Fruit fly (Drosophila melanogaster): ENCODE measurements around the gene CG17230.
A peak's percentile ranks its signal among the peaks of the same experiment; 100 is the strongest.

The CG17230 gene

dm6 chr3R:11449688-11450087 is 12.1 kb downstream of the CG17230 start (continued):
- no peak for TF ChIP-seq Jra (GFP tag; optimal IDR thresholded peaks at IDR 0.05)

dm6 chr3R:11451207-11451841 is 13.7 kb downstream of the CG17230 start, which contains the start of gene sals:
sals (minus strand) TSS chr3R:11451791.
- TF ChIP-seq pan (optimal IDR thresholded peaks at IDR 0.05) (no peak), brk (GFP tag; optimal IDR thresholded peaks at IDR 0.05) (no peak), CG32264 (GFP tag; optimal IDR thresholded peaks at IDR 0.05) (no peak), HLH106 (tag; optimal IDR thresholded peaks at IDR 0.05) (no peak)

DNA sequence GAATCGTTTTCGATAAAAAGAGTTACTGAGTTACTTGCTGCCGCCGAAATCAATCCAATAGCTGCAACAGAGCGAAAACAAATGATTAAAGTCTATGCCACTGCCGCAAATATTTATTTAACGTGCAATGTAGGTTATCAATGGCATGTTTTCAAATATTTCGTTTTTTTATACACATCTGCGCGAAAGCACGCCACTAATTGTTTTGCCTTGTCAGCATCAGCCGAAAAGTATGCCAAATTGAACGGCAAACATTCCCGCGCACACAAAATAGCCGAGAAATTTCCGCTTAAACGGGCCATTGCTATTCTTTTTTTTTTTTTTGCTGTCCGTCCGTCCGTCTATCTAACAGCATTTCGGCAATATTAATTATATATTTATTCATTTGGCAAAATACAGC is 14.5 kb downstream of the CG17230 start:
- TF ChIP-seq woc (GFP tag; optimal IDR thresholded peaks at IDR 0.05) = no peak
- TF ChIP-seq Abd-B (GFP tag; optimal IDR thresholded peaks at IDR 0.05) = no peak
- TF ChIP-seq Vsx2 (GFP tag; optimal IDR thresholded peaks at IDR 0.05; ENCODE audit: partially characterized antibody) = peak; percentile 53
- TF ChIP-seq Myc (optimal IDR thresholded peaks at IDR 0.05) = peak; percentile 80
- TF ChIP-seq dl (GFP tag; optimal IDR thresholded peaks at IDR 0.05; ENCODE audit: insufficient read depth in 1 of 2, partially characterized antibody in 2 of 2) = no peak
- no peak for TF ChIP-seq brk (GFP tag; optimal IDR thresholded peaks at IDR 0.05)
- no peak for TF ChIP-seq lola (GFP tag; optimal IDR thresholded peaks at IDR 0.05)
- peak; percentile 62 for TF ChIP-seq N (GFP tag; optimal IDR thresholded peaks at IDR 0.05)
- TF ChIP-seq Hnf4 (GFP tag; optimal IDR thresholded peaks at IDR 0.05) = no peak
- TF ChIP-seq OdsH (GFP tag; optimal IDR thresholded peaks at IDR 0.05) = no peak

DNA sequence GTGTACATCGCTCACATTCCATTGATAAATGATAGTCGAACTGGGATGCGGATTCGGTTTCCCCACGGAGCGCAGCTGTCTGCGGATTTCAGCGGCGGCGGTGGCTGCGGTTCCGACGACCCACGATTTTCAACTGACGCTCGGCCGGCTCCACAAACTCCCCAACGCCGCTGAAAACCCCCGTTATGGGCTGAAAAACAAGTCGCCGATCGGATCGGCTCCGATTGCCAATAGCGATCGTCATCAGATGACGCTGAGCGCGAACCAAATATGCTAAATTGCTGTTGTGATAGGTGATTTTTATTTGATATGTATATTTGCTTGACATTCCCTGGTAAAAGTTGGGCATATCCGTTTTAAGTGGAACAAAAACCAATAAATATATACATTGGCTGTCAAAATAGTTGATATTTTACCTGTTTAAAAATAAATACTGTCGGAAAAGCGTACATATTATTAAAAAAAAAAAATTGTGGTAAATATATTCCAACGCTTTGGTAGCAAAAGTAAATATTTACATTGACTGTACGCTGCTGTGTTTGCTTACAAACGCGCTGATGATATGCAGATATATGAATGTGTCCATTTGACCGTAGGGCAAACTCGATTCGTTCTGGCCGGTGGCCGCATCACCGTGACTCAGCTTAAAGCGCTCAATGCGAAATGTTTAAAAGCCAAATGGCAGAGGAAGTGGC is 16.8 kb downstream of the CG17230 start:
- TF ChIP-seq rgr (GFP tag; optimal IDR thresholded peaks at IDR 0.05) = peak; percentile 76
- peak; percentile 75 for TF ChIP-seq fru (GFP tag; optimal IDR thresholded peaks at IDR 0.05)
- peak; percentile 69 for TF ChIP-seq psq (GFP tag; optimal IDR thresholded peaks at IDR 0.05)
- peak; percentile 24 for TF ChIP-seq Jra (GFP tag; optimal IDR thresholded peaks at IDR 0.05)
- TF ChIP-seq jim (GFP tag; optimal IDR thresholded peaks at IDR 0.05) = no peak
- no peak for TF ChIP-seq N (GFP tag; optimal IDR thresholded peaks at IDR 0.05)
- TF ChIP-seq Hr78 (GFP tag; optimal IDR thresholded peaks at IDR 0.05) = no peak
- TF ChIP-seq ey (GFP tag; optimal IDR thresholded peaks at IDR 0.05) = peak; percentile 76
- peak; percentile 67 for TF ChIP-seq Sp1 (GFP tag; optimal IDR thresholded peaks at IDR 0.05)
- TF ChIP-seq Rel (GFP tag; optimal IDR thresholded peaks at IDR 0.05) = no peak
- TF ChIP-seq Rel (tag; optimal IDR thresholded peaks at IDR 0.05) = peak; percentile 100
- no peak for TF ChIP-seq Myc (optimal IDR thresholded peaks at IDR 0.05)
- TF ChIP-seq OdsH (GFP tag; optimal IDR thresholded peaks at IDR 0.05) = peak; percentile 73
- no peak for TF ChIP-seq Dif (GFP tag; optimal IDR thresholded peaks at IDR 0.05; ENCODE audit: partially characterized antibody)
- TF ChIP-seq sv (GFP tag; optimal IDR thresholded peaks at IDR 0.05) = peak; percentile 31
- TF ChIP-seq lola (GFP tag; optimal IDR thresholded peaks at IDR 0.05) = no peak
- peak; percentile 68 for TF ChIP-seq dmrt93B (GFP tag; optimal IDR thresholded peaks at IDR 0.05)
- TF ChIP-seq CG32264 (GFP tag; optimal IDR thresholded peaks at IDR 0.05) = peak; percentile 41
- TF ChIP-seq foxo (GFP tag; optimal IDR thresholded peaks at IDR 0.05) = peak in 1 of 2 experiments; percentile 74
- peak; percentile 45 for TF ChIP-seq woc (GFP tag; optimal IDR thresholded peaks at IDR 0.05)
- TF ChIP-seq pan (optimal IDR thresholded peaks at IDR 0.05) = no peak
- TF ChIP-seq h (GFP tag; optimal IDR thresholded peaks at IDR 0.05) = peak; percentile 76
- TF ChIP-seq CG9705 (GFP tag; optimal IDR thresholded peaks at IDR 0.05) = peak; percentile 31
- no peak for TF ChIP-seq usp (GFP tag; optimal IDR thresholded peaks at IDR 0.05)
- TF ChIP-seq Hnf4 (GFP tag; optimal IDR thresholded peaks at IDR 0.05) = peak; percentile 54
- TF ChIP-seq br (GFP tag; optimal IDR thresholded peaks at IDR 0.05) = peak; percentile 76
- no peak for TF ChIP-seq brk (GFP tag; optimal IDR thresholded peaks at IDR 0.05)
- peak; percentile 74 for TF ChIP-seq HLH106 (tag; optimal IDR thresholded peaks at IDR 0.05)

- TF ChIP-seq Sp1 (GFP tag; optimal IDR thresholded peaks at IDR 0.05) (peak; percentile 77), tai (GFP tag; optimal IDR thresholded peaks at IDR 0.05) (no peak), dmrt93B (GFP tag; optimal IDR thresholded peaks at IDR 0.05) (peak; percentile 1), jim (GFP tag; optimal IDR thresholded peaks at IDR 0.05) (no peak), foxo (GFP tag; optimal IDR thresholded peaks at IDR 0.05) (no peak), HLH106 (tag; optimal IDR thresholded peaks at IDR 0.05) (peak; percentile 21), Rel (GFP tag; optimal IDR thresholded peaks at IDR 0.05) (no peak), Rel (tag; optimal IDR thresholded peaks at IDR 0.05) (peak; percentile 92), dsf (GFP tag; optimal IDR thresholded peaks at IDR 0.05; ENCODE audit: borderline replicate concordance) (no peak)
These were observed 19.0 kb downstream of the CG17230 start for dm6 chr3R:11456539-11456938.
